Worm (Caenorhabditis elegans) whole organism, L4 larva: ENCODE measurements around the gene F18F11.4.

ENCODE experiments used
- Y105C5A.15 ChIP-seq: fragments of 200-800 bp; sonication (Bioruptor generic); IDR thresholded peaks from 2 replicates; pipeline ENCODE4 v1.3.6; 2022; ENCODE audit warnings: missing genetic modification characterization, missing compliant biosample characterization
- ama-1 ChIP-seq: fragments of 150-350 bp; optimal IDR thresholded peaks from 2 replicates; lab custom pipeline; 2014; ENCODE audit warnings: inconsistent platforms, mixed read lengths
- ceh-44 ChIP-seq: fragments of 200-800 bp; sonication (Bioruptor generic); IDR thresholded peaks from 2 replicates; pipeline ENCODE4 v1.3.6; 2022; ENCODE audit warnings: missing genetic modification reagents, missing genetic modification characterization, missing compliant biosample characterization
- dpl-1 ChIP-seq: fragments of 150-350 bp; optimal IDR thresholded peaks from 2 replicates; lab custom pipeline; 2014; ENCODE audit warnings: missing biosample characterization, missing genetic modification reagents, missing genetic modification characterization
- egl-43 ChIP-seq: fragments of 200-800 bp; sonication (Bioruptor generic); IDR thresholded peaks from 2 replicates; pipeline ENCODE4 v1.3.6; 2022; ENCODE audit warnings: missing genetic modification reagents, missing genetic modification characterization, missing compliant biosample characterization
- lin-39 ChIP-seq: fragments of 150-350 bp; optimal IDR thresholded peaks from 2 replicates; lab custom pipeline; 2014; ENCODE audit warnings: missing biosample characterization, missing genetic modification reagents, missing genetic modification characterization
- mep-1 ChIP-seq: fragments of 150-350 bp; sonication (generic microtip); optimal IDR thresholded peaks from 3 replicates; lab custom pipeline; 2014; ENCODE audit warnings: missing biosample characterization, missing genetic modification characterization
- nhr-28 ChIP-seq: fragments of 150-350 bp; optimal IDR thresholded peaks from 2 replicates; lab custom pipeline; 2014; ENCODE audit warnings: missing biosample characterization, missing genetic modification characterization
- nhr-42 ChIP-seq: fragments of 200-800 bp; sonication (Bioruptor generic); IDR thresholded peaks from 2 replicates; pipeline ENCODE4 v1.3.6; 2022; ENCODE audit warnings: missing genetic modification characterization, missing compliant biosample characterization
- pha-4 ChIP-seq, 2 experiments: fragments of 150-350 bp in 1 of 2; fragments of 200-800 bp in 1 of 2; sonication (Bioruptor generic) in 1 of 2; IDR thresholded peaks in 1 of 2; optimal IDR thresholded peaks in 1 of 2; 2 replicates each; pipeline versions ENCODE4 v1.3.6 to Lab custom; 2014 to 2022; ENCODE audit warnings: missing genetic modification characterization in 2 of 2, missing genetic modification reagents in 2 of 2, missing biosample characterization in 1 of 2, missing compliant biosample characterization in 1 of 2
- skn-1 ChIP-seq: fragments of 150-350 bp; optimal IDR thresholded peaks from 2 replicates; lab custom pipeline; 2014; ENCODE audit warnings: missing biosample characterization, missing genetic modification characterization
- ztf-11 ChIP-seq: fragments of 150-350 bp; optimal IDR thresholded peaks from 2 replicates; lab custom pipeline; 2014; ENCODE audit warnings: missing biosample characterization, missing genetic modification characterization

ce11 chrIV:377791-378190 lies 47.2 kb downstream of the F18F11.4 start:
- TF ChIP-seq mep-1 (tag; lab: Kevin White, UChicago) (no peak), skn-1 (tag; lab: Kevin White, UChicago) (no peak), ztf-11 (tag; lab: Kevin White, UChicago) (no peak), lin-39 (tag; lab: Kevin White, UChicago) (no peak), nhr-28 (tag; lab: Kevin White, UChicago) (no peak), egl-43 (GFP tag; lab: Robert Waterston, UW) (no peak), Y105C5A.15 (GFP tag; lab: Robert Waterston, UW) (no peak), dpl-1 (no peak), pha-4 (GFP tag; IDR thresholded peaks at IDR 0.05; lab: Robert Waterston, UW) (no peak), pha-4 (tag; optimal IDR thresholded peaks at IDR 0.05; lab: Kevin White, UChicago) (no peak), ama-1 (lab: Kevin White, UChicago) (no peak), ceh-44 (no peak), nhr-42 (GFP tag; lab: Robert Waterston, UW) (no peak)
